Fruit fly (Drosophila melanogaster): ENCODE results near the gene CG32591.

The CG32591 gene

DNA sequence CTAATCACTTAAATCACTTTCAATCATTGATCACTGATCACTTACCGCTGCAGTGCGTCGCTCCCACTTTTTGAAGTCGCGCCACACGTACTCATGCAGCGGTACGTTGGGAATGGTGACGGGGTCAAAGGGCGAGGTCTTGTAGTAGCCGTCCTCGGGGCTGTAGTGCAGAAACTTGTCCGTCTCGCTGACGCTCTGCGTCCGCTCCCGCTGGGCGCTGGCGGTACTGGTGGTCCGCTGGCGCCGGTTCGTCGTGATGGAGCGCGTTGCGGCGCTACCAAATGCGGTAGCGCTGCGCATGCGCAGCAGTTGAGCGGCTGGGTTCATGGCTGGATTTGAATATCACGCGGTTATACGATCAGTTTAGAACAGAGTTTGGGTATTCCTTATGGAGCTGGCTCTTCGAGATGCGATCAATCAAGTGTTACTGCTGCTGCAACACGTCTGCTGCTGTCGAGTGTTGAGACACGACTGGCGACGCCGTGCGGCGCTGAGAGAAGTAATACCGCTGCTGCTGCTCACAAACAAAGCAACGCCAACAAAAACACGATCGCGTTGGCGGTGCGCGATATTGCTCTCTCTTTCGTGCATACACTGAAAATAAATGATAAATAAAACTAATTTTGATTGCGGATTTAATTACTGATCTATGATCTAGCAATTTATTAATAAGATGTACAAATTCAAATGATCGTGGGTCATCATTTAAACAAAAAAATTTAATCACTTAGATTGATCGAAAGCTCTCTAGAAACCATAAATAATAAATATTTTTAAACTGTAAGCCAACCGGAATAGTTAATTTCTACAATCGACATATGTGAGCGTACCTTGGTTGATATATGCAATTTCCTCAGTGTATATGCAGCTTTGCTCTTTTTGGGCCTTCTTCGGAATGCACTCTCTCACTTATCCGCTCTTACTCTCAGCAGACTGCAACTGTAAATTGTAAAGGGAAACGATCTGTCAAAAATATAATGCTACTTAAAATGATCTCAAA is 21.8 kb upstream of the CG32591 start (continued):
- TF ChIP-seq Fer3 (tag; optimal IDR thresholded peaks at IDR 0.05) (peak; percentile 82), ara (GFP tag; IDR thresholded peaks at IDR 0.05) (peak; percentile 91), lmd (GFP tag; IDR thresholded peaks at IDR 0.05) (peak; percentile 93), E2f1 (GFP tag; IDR thresholded peaks at IDR 0.05) (peak; percentile 89), run (tag; optimal IDR thresholded peaks at IDR 0.05) (peak; percentile 91), CG18262 (tag; optimal IDR thresholded peaks at IDR 0.05) (peak; percentile 99), CG43689 (GFP tag; IDR thresholded peaks at IDR 0.05) (no peak; the same call in 1 of the 2 replicates), Stat92E (GFP tag; optimal IDR thresholded peaks at IDR 0.05) (peak in 1 of 3 experiments; percentile 96), sr (GFP tag; IDR thresholded peaks at IDR 0.05) (peak; percentile 80; the same call in 2 of the 3 replicates), CG30020 (tag; optimal IDR thresholded peaks at IDR 0.05) (peak; percentile 88), CG6765 (GFP tag; optimal IDR thresholded peaks at IDR 0.05) (peak; percentile 71), H2.0 (GFP tag; IDR thresholded peaks at IDR 0.05) (peak; percentile 81), CG3407 (GFP tag; optimal IDR thresholded peaks at IDR 0.05) (peak; percentile 89), CG10543 (GFP tag; optimal IDR thresholded peaks at IDR 0.05) (peak; percentile 77), btn (GFP tag; optimal IDR thresholded peaks at IDR 0.05) (peak; percentile 57), ewg (GFP tag; optimal IDR thresholded peaks at IDR 0.05) (peak; percentile 90), sd (tag; optimal IDR thresholded peaks at IDR 0.05) (peak; percentile 82), gsb (GFP tag; IDR thresholded peaks at IDR 0.05) (peak; percentile 48), tna (GFP tag; IDR thresholded peaks at IDR 0.05; ENCODE audit: partially characterized antibody) (0 out of 2 replicates have a peak, but pooled peaks have one; percentile 34), CG10462 (GFP tag; optimal IDR thresholded peaks at IDR 0.05) (peak; percentile 95), D19B (GFP tag; optimal IDR thresholded peaks at IDR 0.05) (peak; percentile 67), CG17361 (GFP tag; IDR thresholded peaks at IDR 0.05) (peak; percentile 99), Poxn (GFP tag; IDR thresholded peaks at IDR 0.05) (no peak), CG4424 (GFP tag; optimal IDR thresholded peaks at IDR 0.05) (peak; percentile 94), CG16863 (GFP tag; optimal IDR thresholded peaks at IDR 0.05) (peak; percentile 85), Trl (optimal IDR thresholded peaks at IDR 0.05) (peak; percentile 2 to 55), Trl (GFP tag; optimal IDR thresholded peaks at IDR 0.05) (peak; percentile 85), CG11504 (tag; optimal IDR thresholded peaks at IDR 0.05) (peak; percentile 96), CG15479 (GFP tag; optimal IDR thresholded peaks at IDR 0.05) (peak; percentile 69), amos (GFP tag; IDR thresholded peaks at IDR 0.05; ENCODE audit: partially characterized antibody) (0 out of 2 replicates have a peak, but pooled peaks have one; percentile 18), CG13775 (GFP tag; optimal IDR thresholded peaks at IDR 0.05) (peak; percentile 94), Sry-δ (GFP tag; optimal IDR thresholded peaks at IDR 0.05) (peak; percentile 30), HmgZ (tag; optimal IDR thresholded peaks at IDR 0.05) (peak; percentile 76), zf30C (GFP tag; optimal IDR thresholded peaks at IDR 0.05) (peak; percentile 98), CG32767 (GFP tag; IDR thresholded peaks at IDR 0.05) (peak; percentile 86), CG15073 (GFP tag; optimal IDR thresholded peaks at IDR 0.05) (peak; percentile 63), Hsf (GFP tag; optimal IDR thresholded peaks at IDR 0.05) (peak; percentile 93), ems (GFP tag; optimal IDR thresholded peaks at IDR 0.05) (peak; percentile 65), Spps (tag; optimal IDR thresholded peaks at IDR 0.05) (peak; percentile 96), CG7271 (tag; optimal IDR thresholded peaks at IDR 0.05) (peak; percentile 88), klu (GFP tag; IDR thresholded peaks at IDR 0.05) (peak; percentile 78), salm (tag; optimal IDR thresholded peaks at IDR 0.05) (peak; percentile 92), Eip74EF (GFP tag; optimal IDR thresholded peaks at IDR 0.05) (peak in 1 of 2 experiments; percentile 96), hb (GFP tag; IDR thresholded peaks at IDR 0.05; ENCODE audit: partially characterized antibody) (no peak), CG7839 (tag; optimal IDR thresholded peaks at IDR 0.05) (peak; percentile 95), CG10654 (GFP tag; optimal IDR thresholded peaks at IDR 0.05) (peak; percentile 85), onecut (GFP tag; IDR thresholded peaks at IDR 0.05) (peak; percentile 88)
